Worm (Caenorhabditis elegans) whole organism, early embryonic: Measurements from ENCODE around the gene ugt-67.

Experiments
- B0310.2 ChIP-seq: sonication (generic microtip); optimal IDR thresholded peaks from 2 replicates; lab custom pipeline; 2016; ENCODE audit warnings: mild to moderate bottlenecking, missing genetic modification characterization, missing compliant biosample characterization
- F13C5.2 ChIP-seq: sonication (generic microtip); optimal IDR thresholded peaks from 2 replicates; lab custom pipeline; 2017; ENCODE audit warnings: mild to moderate bottlenecking, missing genetic modification characterization, inconsistent platforms, missing compliant biosample characterization
- aly-1 ChIP-seq: sonication (generic microtip); optimal IDR thresholded peaks from 2 replicates; lab custom pipeline; 2016; ENCODE audit warnings: missing genetic modification characterization, missing compliant biosample characterization
- ama-1 ChIP-seq: fragments of 150-350 bp; optimal IDR thresholded peaks from 2 replicates; lab custom pipeline; 2014
- ceh-13 ChIP-seq: fragments of 200-800 bp; sonication (Bioruptor generic); optimal IDR thresholded peaks from 2 replicates; lab custom pipeline; 2018; ENCODE audit warnings: mild to moderate bottlenecking, missing genetic modification characterization, missing compliant biosample characterization
- ceh-36 ChIP-seq: sonication (generic microtip); optimal IDR thresholded peaks from 2 replicates; lab custom pipeline; 2016; ENCODE audit warnings: missing genetic modification characterization, inconsistent platforms, missing compliant biosample characterization
- flt-1 ChIP-seq: fragments of 200-800 bp; sonication (Bioruptor generic); IDR thresholded peaks from 2 replicates; pipeline ENCODE4 v1.3.6; 2022; ENCODE audit warnings: missing genetic modification characterization, missing compliant biosample characterization
- hmbx-1 ChIP-seq: sonication (generic microtip); optimal IDR thresholded peaks from 2 replicates; lab custom pipeline; 2016; ENCODE audit warnings: mild to moderate bottlenecking, missing genetic modification characterization, missing compliant biosample characterization
- hmg-4 ChIP-seq: fragments of 200-800 bp; sonication (Bioruptor generic); optimal IDR thresholded peaks from 2 replicates; lab custom pipeline; 2018; ENCODE audit warnings: mild to moderate bottlenecking, missing genetic modification characterization, missing compliant biosample characterization
- hnd-1 ChIP-seq: sonication (generic microtip); optimal IDR thresholded peaks from 2 replicates; lab custom pipeline; 2016; ENCODE audit warnings: missing genetic modification characterization, missing compliant biosample characterization
- pes-1 ChIP-seq: fragments of 200-800 bp; sonication (Bioruptor generic); IDR thresholded peaks from 2 replicates; pipeline ENCODE4 v1.3.6; 2022; ENCODE audit warnings: missing genetic modification reagents, missing genetic modification characterization, missing compliant biosample characterization
- scrt-1 ChIP-seq: fragments of 200-800 bp; sonication (Bioruptor generic); IDR thresholded peaks from 2 replicates; pipeline ENCODE4 v1.3.6; 2022; ENCODE audit warnings: missing genetic modification characterization, missing compliant biosample characterization
- sea-1 ChIP-seq: fragments of 200-800 bp; sonication (Bioruptor generic); conservative IDR thresholded peaks from 2 replicates; pipeline ENCODE4 v1.3.6; 2022; ENCODE audit warnings: missing genetic modification characterization, missing compliant biosample characterization
- tbx-11 ChIP-seq: fragments of 200-800 bp; sonication (Bioruptor generic); IDR thresholded peaks from 2 replicates; pipeline ENCODE4 v1.3.6; 2022; ENCODE audit warnings: missing genetic modification characterization, missing compliant biosample characterization

- TF ChIP-seq ama-1 (lab: Kevin White, UChicago) (no peak), ceh-36 (tag; lab: Kevin White, UChicago) (no peak), flt-1 (GFP tag; lab: Robert Waterston, UW) (no peak), hmbx-1 (tag; lab: Kevin White, UChicago) (no peak), pes-1 (GFP tag; lab: Robert Waterston, UW) (no peak), tbx-11 (GFP tag; lab: Robert Waterston, UW) (no peak), hnd-1 (tag; lab: Kevin White, UChicago) (no peak), scrt-1 (GFP tag; lab: Robert Waterston, UW) (no peak), ceh-13 (GFP tag; lab: Kevin White, UChicago) (no peak), hmg-4 (GFP tag; lab: Kevin White, UChicago) (no peak), F13C5.2 (tag; lab: Kevin White, UChicago) (no peak), sea-1 (GFP tag; lab: Robert Waterston, UW) (no peak), B0310.2 (tag; lab: Kevin White, UChicago) (no peak), aly-1 (no peak)
Observed at ce11 chrV:4924618-4925017, 23.4 kb downstream of the ugt-67 start, which contains the start of gene srh-20.
